Fruit fly (Drosophila melanogaster): ENCODE results near the gene lz.

Gene lz

dm6 chrX:9345522-9345921 lies 61.1 kb downstream of the lz start:
- TF ChIP-seq EcR (GFP tag; optimal IDR thresholded peaks at IDR 0.05) (no peak), CG8159 (tag; optimal IDR thresholded peaks at IDR 0.05) (peak; percentile 48), gl (tag; optimal IDR thresholded peaks at IDR 0.05) (no peak), CG8301 (tag; optimal IDR thresholded peaks at IDR 0.05) (no peak)

- TF ChIP-seq CG9948 (tag; optimal IDR thresholded peaks at IDR 0.05) = no peak
- TF ChIP-seq CG8301 (tag; optimal IDR thresholded peaks at IDR 0.05) = peak; percentile 11
- peak; percentile 52 for TF ChIP-seq CG14655 (GFP tag; optimal IDR thresholded peaks at IDR 0.05)
- no peak for TF ChIP-seq CG32121 (GFP tag; IDR thresholded peaks at IDR 0.05)
- TF ChIP-seq CG4496 (GFP tag; IDR thresholded peaks at IDR 0.05) = no peak
- no peak for TF ChIP-seq gl (tag; optimal IDR thresholded peaks at IDR 0.05)
Observed at dm6 chrX:9347767-9348166, 63.3 kb downstream of the lz start.

dm6 chrX:9349224-9349623 lies 64.8 kb downstream of the lz start:
- TF ChIP-seq Snoo (tag; optimal IDR thresholded peaks at IDR 0.05) (no peak), CG4496 (GFP tag; IDR thresholded peaks at IDR 0.05) (peak; percentile 69; the same call in 2 of the 3 replicates), CG32121 (GFP tag; IDR thresholded peaks at IDR 0.05) (peak; percentile 48), CG14655 (GFP tag; optimal IDR thresholded peaks at IDR 0.05) (peak; percentile 38), CG8301 (tag; optimal IDR thresholded peaks at IDR 0.05) (peak; percentile 40), Pif1A (GFP tag; optimal IDR thresholded peaks at IDR 0.05) (no peak), CG17806 (tag; optimal IDR thresholded peaks at IDR 0.05) (peak; percentile 20), Ets98B (GFP tag; IDR thresholded peaks at IDR 0.05) (peak; percentile 53)

DNA sequence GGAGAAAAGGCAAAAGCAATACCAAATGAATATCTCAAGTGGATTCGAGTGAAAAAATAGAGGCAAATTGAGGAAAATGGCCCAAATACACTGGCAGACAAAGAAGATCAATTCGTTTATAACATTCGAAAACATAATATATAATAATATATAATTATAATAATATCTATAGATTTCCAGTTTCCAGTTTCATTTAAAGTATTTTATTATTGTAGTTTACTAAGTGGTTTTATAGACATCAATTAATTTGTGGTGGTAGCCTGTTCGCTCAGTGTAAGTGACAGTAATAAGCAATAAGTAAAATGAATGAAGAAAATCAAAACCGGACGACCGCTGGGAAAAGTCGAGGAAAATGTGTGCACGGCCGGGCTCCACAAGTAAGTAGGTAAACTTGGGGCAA lies 65.9 kb downstream of the lz start:
- TF ChIP-seq CG10348 (GFP tag; IDR thresholded peaks at IDR 0.05) (no peak), CG4496 (GFP tag; IDR thresholded peaks at IDR 0.05) (0 out of 3 replicates have a peak, but pooled peaks have one; percentile 29), CG13204 (GFP tag; optimal IDR thresholded peaks at IDR 0.05) (no peak), CG14655 (GFP tag; optimal IDR thresholded peaks at IDR 0.05) (peak; percentile 2), CG8301 (tag; optimal IDR thresholded peaks at IDR 0.05) (no peak), D1 (tag; optimal IDR thresholded peaks at IDR 0.05) (no peak), CG8159 (tag; optimal IDR thresholded peaks at IDR 0.05) (no peak), CG32121 (GFP tag; IDR thresholded peaks at IDR 0.05) (peak; percentile 29; the same call in 1 of the 2 replicates), CG15710 (tag; optimal IDR thresholded peaks at IDR 0.05) (no peak)

- TF ChIP-seq CG14655 (GFP tag; optimal IDR thresholded peaks at IDR 0.05) (peak; percentile 54), gl (tag; optimal IDR thresholded peaks at IDR 0.05) (no peak), Pif1B (GFP tag; optimal IDR thresholded peaks at IDR 0.05) (no peak), fd96Ca (GFP tag; IDR thresholded peaks at IDR 0.05) (0 out of 3 replicates have a peak, but pooled peaks have one; percentile 13), CG12605 (GFP tag; IDR thresholded peaks at IDR 0.05) (peak; percentile 44; the same call in 1 of the 2 replicates), CG8301 (tag; optimal IDR thresholded peaks at IDR 0.05) (peak; percentile 43), CG10348 (GFP tag; IDR thresholded peaks at IDR 0.05) (0 out of 2 replicates have a peak, but pooled peaks have one; percentile 21), CG13204 (GFP tag; optimal IDR thresholded peaks at IDR 0.05) (no peak), Pif1A (GFP tag; optimal IDR thresholded peaks at IDR 0.05) (peak; percentile 42), rn (GFP tag; IDR thresholded peaks at IDR 0.05) (peak; percentile 43), CG8159 (tag; optimal IDR thresholded peaks at IDR 0.05) (peak; percentile 47), CG9948 (tag; optimal IDR thresholded peaks at IDR 0.05) (peak; percentile 38), CG15710 (tag; optimal IDR thresholded peaks at IDR 0.05) (peak; percentile 27), CG32121 (GFP tag; IDR thresholded peaks at IDR 0.05) (peak; percentile 58), Snoo (tag; optimal IDR thresholded peaks at IDR 0.05) (peak; percentile 60), CG17806 (tag; optimal IDR thresholded peaks at IDR 0.05) (peak; percentile 40), EcR (GFP tag; optimal IDR thresholded peaks at IDR 0.05) (no peak), CG34367 (tag; optimal IDR thresholded peaks at IDR 0.05) (peak; percentile 16), D1 (tag; optimal IDR thresholded peaks at IDR 0.05) (no peak), CG4496 (GFP tag; IDR thresholded peaks at IDR 0.05) (peak; percentile 72), Ets98B (GFP tag; IDR thresholded peaks at IDR 0.05) (peak; percentile 64)
Observed at dm6 chrX:9352112-9353096, 68.0 kb downstream of the lz start.

Data from whole organism, pupa.